ENCODE assay signal across 2 worm cellular contexts in genomic region chrIV:9803544-9803943, ce11.
TF ChIP-seq lines count a peak whose summit lies in the region.

No protein-coding gene starts in this region.

TF ChIP-seq in whole organism, L1 larva, 84 proteins besides CTCF, POLR2A, EP300 and RAD21 (continued from another document):
- TF ChIP-seq lin-35 (GFP tag; optimal IDR thresholded peaks at IDR 0.05; lab: Kevin White, UChicago) (peak in 1 of 2 experiments; percentile 70), fkh-10 (GFP tag; optimal IDR thresholded peaks at IDR 0.05; lab: Kevin White, UChicago) (no peak), nhr-71 (tag; optimal IDR thresholded peaks at IDR 0.05; lab: Kevin White, UChicago) (peak; percentile 82), egl-27 (tag; optimal IDR thresholded peaks at IDR 0.05; lab: Kevin White, UChicago) (no peak), ztf-11 (tag; optimal IDR thresholded peaks at IDR 0.05; lab: Kevin White, UChicago) (no peak), nhr-19 (GFP tag; conservative IDR thresholded peaks at IDR 0.05; lab: Robert Waterston, UW) (peak; percentile 67), alr-1 (tag; optimal IDR thresholded peaks at IDR 0.05; lab: Kevin White, UChicago; ENCODE audit: borderline replicate concordance) (no peak), nhr-28 (tag; optimal IDR thresholded peaks at IDR 0.05; lab: Kevin White, UChicago) (no peak), zag-1 (tag; optimal IDR thresholded peaks at IDR 0.05; lab: Kevin White, UChicago) (no peak), sox-4 (tag; optimal IDR thresholded peaks at IDR 0.05; lab: Kevin White, UChicago) (no peak), elt-2 (tag; optimal IDR thresholded peaks at IDR 0.05; lab: Kevin White, UChicago) (peak; percentile 64), nhr-85 (tag; lab: Kevin White, UChicago) (peak; percentile 87), nhr-84 (tag; optimal IDR thresholded peaks at IDR 0.05; lab: Kevin White, UChicago) (no peak), jun-1 (tag; optimal IDR thresholded peaks at IDR 0.05; lab: Kevin White, UChicago) (peak; percentile 65), sptf-1 (tag; optimal IDR thresholded peaks at IDR 0.05; lab: Kevin White, UChicago) (no peak), hpl-2 (GFP tag; optimal IDR thresholded peaks at IDR 0.05; lab: Kevin White, UChicago) (no peak), ceh-90 (tag; optimal IDR thresholded peaks at IDR 0.05; lab: Kevin White, UChicago) (no peak), mab-9 (GFP tag; IDR thresholded peaks at IDR 0.05; lab: Robert Waterston, UW) (no peak), ceh-63 (GFP tag; optimal IDR thresholded peaks at IDR 0.05; lab: Kevin White, UChicago) (no peak), nhr-76 (tag; optimal IDR thresholded peaks at IDR 0.05; lab: Kevin White, UChicago) (no peak), rnt-1 (tag; optimal IDR thresholded peaks at IDR 0.05; lab: Kevin White, UChicago) (peak; percentile 50), fkh-4 (tag; optimal IDR thresholded peaks at IDR 0.05; lab: Kevin White, UChicago; ENCODE audit: borderline replicate concordance) (no peak), unc-98 (GFP tag; IDR thresholded peaks at IDR 0.05; lab: Robert Waterston, UW) (no peak), nhr-77 (tag; optimal IDR thresholded peaks at IDR 0.05; lab: Kevin White, UChicago) (peak; percentile 38), nhr-237 (tag; optimal IDR thresholded peaks at IDR 0.05; lab: Kevin White, UChicago) (peak; percentile 2), ceh-8 (GFP tag; optimal IDR thresholded peaks at IDR 0.05; lab: Kevin White, UChicago) (no peak), sup-37 (GFP tag; optimal IDR thresholded peaks at IDR 0.05; lab: Kevin White, UChicago) (no peak), pax-3 (tag; optimal IDR thresholded peaks at IDR 0.05; lab: Kevin White, UChicago) (no peak), ztf-4 (tag; optimal IDR thresholded peaks at IDR 0.05; lab: Kevin White, UChicago) (peak; percentile 31), unc-130 (tag; optimal IDR thresholded peaks at IDR 0.05; lab: Kevin White, UChicago) (no peak), ceh-82 (tag; optimal IDR thresholded peaks at IDR 0.05; lab: Kevin White, UChicago) (peak in 1 of 3 experiments; percentile 18), lir-3 (tag; optimal IDR thresholded peaks at IDR 0.05; lab: Kevin White, UChicago; ENCODE audit: poor library complexity) (peak; percentile 34), lsy-2 (tag; optimal IDR thresholded peaks at IDR 0.05; lab: Kevin White, UChicago) (peak; percentile 50 to 65), blmp-1 (tag; optimal IDR thresholded peaks at IDR 0.05; lab: Kevin White, UChicago) (peak; percentile 69), lin-39 (tag; optimal IDR thresholded peaks at IDR 0.05; lab: Kevin White, UChicago) (no peak), F16B12.6 (tag; optimal IDR thresholded peaks at IDR 0.05; lab: Kevin White, UChicago) (no peak), tlp-1 (tag; optimal IDR thresholded peaks at IDR 0.05; lab: Kevin White, UChicago) (no peak), nhr-90 (tag; optimal IDR thresholded peaks at IDR 0.05; lab: Kevin White, UChicago; ENCODE audit: poor library complexity) (peak; percentile 61), tbx-2 (tag; optimal IDR thresholded peaks at IDR 0.05; lab: Kevin White, UChicago) (peak; percentile 26), ceh-88 (GFP tag; IDR thresholded peaks at IDR 0.05; lab: Robert Waterston, UW) (no peak), aly-2 (tag; optimal IDR thresholded peaks at IDR 0.05; lab: Kevin White, UChicago) (peak; percentile 62), lin-14 (GFP tag; optimal IDR thresholded peaks at IDR 0.05; lab: Kevin White, UChicago) (peak; percentile 85), unc-30 (tag; optimal IDR thresholded peaks at IDR 0.05; lab: Kevin White, UChicago) (no peak), dsc-1 (tag; optimal IDR thresholded peaks at IDR 0.05; lab: Kevin White, UChicago) (peak; percentile 29), efl-1 (optimal IDR thresholded peaks at IDR 0.05; lab: Kevin White, UChicago) (peak; percentile 39 to 54), efl-1 (GFP tag; optimal IDR thresholded peaks at IDR 0.05 in 1 of 2; lab: Kevin White, UChicago) (peak; percentile 34 to 94)

TF ChIP-seq in whole organism, L2 larva, 48 proteins besides CTCF, POLR2A, EP300 and RAD21 (continued from another document):
- TF ChIP-seq ZK546.5 (tag; optimal IDR thresholded peaks at IDR 0.05; lab: Kevin White, UChicago): no peak
- TF ChIP-seq lin-39 (tag; optimal IDR thresholded peaks at IDR 0.05; lab: Kevin White, UChicago): no peak
- TF ChIP-seq unc-55 (GFP tag; optimal IDR thresholded peaks at IDR 0.05; lab: Kevin White, UChicago): no peak
